Fruit fly (Drosophila melanogaster) whole organism, wandering third instar larva: ENCODE data around the gene Scamp.

Experiments
- Abd-B ChIP-seq: fragments of >200 bp; optimal IDR thresholded peaks from 2 replicates; lab custom pipeline; 2017; ENCODE audit warnings: missing biosample characterization, missing genetic modification characterization
- CG32264 ChIP-seq: fragments of 200-800 bp; sonication (Bioruptor generic); optimal IDR thresholded peaks from 2 replicates; lab custom pipeline; 2016; ENCODE audit warnings: missing biosample characterization, missing genetic modification characterization
- CG9705 ChIP-seq: fragments of 200-800 bp; sonication (Bioruptor generic); optimal IDR thresholded peaks from 2 replicates; lab custom pipeline; 2018; ENCODE audit warnings: missing biosample characterization, mild to moderate bottlenecking, missing genetic modification characterization
- CrebA ChIP-seq: fragments of 200-800 bp; sonication (Bioruptor generic); optimal IDR thresholded peaks from 2 replicates; lab custom pipeline; 2016; ENCODE audit warnings: missing biosample characterization, mild to moderate bottlenecking, missing genetic modification characterization, borderline replicate concordance
- Dfd ChIP-seq: fragments of >200 bp; optimal IDR thresholded peaks from 2 replicates; lab custom pipeline; 2017; ENCODE audit warnings: missing biosample characterization, missing genetic modification characterization
- Dif ChIP-seq: fragments of 200-275, 200-300 bp; sonication (Bioruptor generic); optimal IDR thresholded peaks from 2 replicates; lab custom pipeline; 2018; ENCODE audit warnings: missing biosample characterization, missing genetic modification characterization; ENCODE audit not compliant: partially characterized antibody
- GATAd ChIP-seq: sonication (Bioruptor generic); optimal IDR thresholded peaks from 2 replicates; lab custom pipeline; 2016; ENCODE audit warnings: missing biosample characterization, missing genetic modification characterization
- HLH106 ChIP-seq: fragments of 200-800 bp; optimal IDR thresholded peaks from 3 replicates; lab custom pipeline; 2019; ENCODE audit warnings: missing biosample characterization, mild to moderate bottlenecking, missing genetic modification characterization, moderate library complexity
- Hnf4 ChIP-seq: fragments of 200-800 bp; sonication (Bioruptor generic); optimal IDR thresholded peaks from 2 replicates; lab custom pipeline; 2016; ENCODE audit warnings: missing biosample characterization, mild to moderate bottlenecking, missing genetic modification characterization
- Hr78 ChIP-seq: fragments of >200 bp; optimal IDR thresholded peaks from 2 replicates; lab custom pipeline; 2017; ENCODE audit warnings: missing biosample characterization, missing genetic modification characterization
- Hr83 ChIP-seq: fragments of 200-300 bp; sonication (Bioruptor generic); optimal IDR thresholded peaks from 2 replicates; lab custom pipeline; 2016; ENCODE audit warnings: missing biosample characterization, mild to moderate bottlenecking, missing genetic modification characterization, moderate library complexity; ENCODE audit not compliant: poor library complexity, severe bottlenecking
- Jra ChIP-seq: sonication (Bioruptor generic); optimal IDR thresholded peaks from 2 replicates; lab custom pipeline; 2016; ENCODE audit warnings: missing biosample characterization, missing genetic modification characterization
- Mio ChIP-seq: sonication (Bioruptor generic); optimal IDR thresholded peaks from 2 replicates; lab custom pipeline; 2016; ENCODE audit warnings: missing biosample characterization, missing genetic modification characterization
- Myc ChIP-seq: fragments of >200 bp; optimal IDR thresholded peaks from 2 replicates; lab custom pipeline; 2017
- N ChIP-seq: fragments of >200 bp; optimal IDR thresholded peaks from 2 replicates; lab custom pipeline; 2018; ENCODE audit warnings: missing biosample characterization, missing external identifiers, missing genetic modification characterization
- OdsH ChIP-seq: fragments of 200-800 bp; sonication (Bioruptor generic); optimal IDR thresholded peaks from 2 replicates; lab custom pipeline; 2016; ENCODE audit warnings: missing biosample characterization, mild to moderate bottlenecking, missing genetic modification characterization
- Rel ChIP-seq, 2 experiments: fragments of 200-800 bp; sonication (Bioruptor generic) in 1 of 2; optimal IDR thresholded peaks; 2 replicates in 1 of 2; 3 replicates in 1 of 2; lab custom pipeline; 2016 to 2019; ENCODE audit warnings: mild to moderate bottlenecking in 2 of 2, missing biosample characterization in 2 of 2, missing genetic modification characterization in 2 of 2, moderate library complexity in 1 of 2
- Sp1 ChIP-seq: fragments of 200-800 bp; sonication (Bioruptor generic); optimal IDR thresholded peaks from 3 replicates; lab custom pipeline; 2019; ENCODE audit warnings: missing biosample characterization, mild to moderate bottlenecking, missing genetic modification characterization, moderate library complexity
- Vsx2 ChIP-seq: fragments of 200-300, 225-300 bp; sonication (Bioruptor generic); optimal IDR thresholded peaks from 2 replicates; lab custom pipeline; 2018; ENCODE audit warnings: missing biosample characterization, missing genetic modification characterization; ENCODE audit not compliant: partially characterized antibody
- br ChIP-seq: fragments of 200-800 bp; sonication (Bioruptor generic); optimal IDR thresholded peaks from 2 replicates; lab custom pipeline; 2016; ENCODE audit warnings: missing biosample characterization, missing genetic modification characterization
- brk ChIP-seq: fragments of 200-800 bp; sonication (Bioruptor generic); optimal IDR thresholded peaks from 2 replicates; lab custom pipeline; 2016; ENCODE audit warnings: missing biosample characterization, mild to moderate bottlenecking, missing genetic modification characterization
- dl ChIP-seq, 2 experiments: fragments of 175-275, 200-275 bp in 1 of 2; fragments of 200-275 bp in 1 of 2; sonication (Bioruptor generic); optimal IDR thresholded peaks; lab custom pipeline; 2018; ENCODE audit warnings: mild to moderate bottlenecking in 2 of 2, missing biosample characterization in 2 of 2, missing genetic modification characterization in 2 of 2, moderate library complexity in 2 of 2; ENCODE audit not compliant: partially characterized antibody in 2 of 2, insufficient read depth in 1 of 2
- dmrt93B ChIP-seq: fragments of 200-800 bp; sonication (Bioruptor generic); optimal IDR thresholded peaks from 2 replicates; lab custom pipeline; 2018; ENCODE audit warnings: missing biosample characterization, mild to moderate bottlenecking, missing genetic modification characterization
- dsf ChIP-seq: sonication (Bioruptor generic); optimal IDR thresholded peaks from 2 replicates; lab custom pipeline; 2016; ENCODE audit warnings: missing biosample characterization, missing genetic modification characterization, borderline replicate concordance
- ey ChIP-seq: fragments of 200-800 bp; sonication (Bioruptor generic); optimal IDR thresholded peaks from 2 replicates; lab custom pipeline; 2016; ENCODE audit warnings: missing biosample characterization, missing genetic modification characterization
- foxo ChIP-seq, 2 experiments: fragments of 200-800 bp; sonication (Bioruptor generic); optimal IDR thresholded peaks; 2 replicates in 1 of 2; 3 replicates in 1 of 2; lab custom pipeline; 2016 to 2017; ENCODE audit warnings: missing biosample characterization in 2 of 2, missing genetic modification characterization in 2 of 2
- fru ChIP-seq: fragments of 200-800 bp; sonication (Bioruptor generic); optimal IDR thresholded peaks from 3 replicates; lab custom pipeline; 2016; ENCODE audit warnings: missing biosample characterization, mild to moderate bottlenecking, missing genetic modification characterization
- h ChIP-seq: fragments of 200-800 bp; sonication (Bioruptor generic); optimal IDR thresholded peaks from 3 replicates; lab custom pipeline; 2016; ENCODE audit warnings: missing biosample characterization, mild to moderate bottlenecking, missing genetic modification characterization
- jim ChIP-seq: fragments of 175-275, 200-325 bp; sonication (Bioruptor generic); optimal IDR thresholded peaks from 2 replicates; lab custom pipeline; 2016; ENCODE audit warnings: missing biosample characterization, mild to moderate bottlenecking, missing genetic modification characterization
- lola ChIP-seq: fragments of >200 bp; optimal IDR thresholded peaks from 2 replicates; lab custom pipeline; 2017; ENCODE audit warnings: missing biosample characterization, missing genetic modification characterization
- pan ChIP-seq: fragments of >200 bp; optimal IDR thresholded peaks from 2 replicates; lab custom pipeline; 2017
- psq ChIP-seq: fragments of 200-800 bp; sonication (Bioruptor generic); optimal IDR thresholded peaks from 3 replicates; lab custom pipeline; 2017; ENCODE audit warnings: missing biosample characterization, mild to moderate bottlenecking, missing genetic modification characterization, moderate library complexity
- rgr ChIP-seq: fragments of 200-800 bp; sonication (Bioruptor generic); optimal IDR thresholded peaks from 3 replicates; lab custom pipeline; 2016; ENCODE audit warnings: missing biosample characterization, mild to moderate bottlenecking, missing genetic modification characterization
- sage ChIP-seq: fragments of 200-800 bp; sonication (Bioruptor generic); optimal IDR thresholded peaks from 2 replicates; lab custom pipeline; 2016; ENCODE audit warnings: missing biosample characterization, mild to moderate bottlenecking, missing genetic modification characterization
- sv ChIP-seq: fragments of 200-800 bp; sonication (Bioruptor generic); optimal IDR thresholded peaks from 3 replicates; lab custom pipeline; 2016; ENCODE audit warnings: missing biosample characterization, missing genetic modification characterization
- tai ChIP-seq: sonication (Bioruptor generic); optimal IDR thresholded peaks from 2 replicates; lab custom pipeline; 2016; ENCODE audit warnings: missing biosample characterization, missing genetic modification characterization
- usp ChIP-seq: fragments of >200 bp; optimal IDR thresholded peaks from 2 replicates; lab custom pipeline; 2017; ENCODE audit warnings: missing biosample characterization, missing genetic modification characterization
- woc ChIP-seq: sonication (Bioruptor generic); optimal IDR thresholded peaks from 2 replicates; lab custom pipeline; 2016; ENCODE audit warnings: missing biosample characterization, mild to moderate bottlenecking, missing genetic modification characterization

Gene Scamp

DNA sequence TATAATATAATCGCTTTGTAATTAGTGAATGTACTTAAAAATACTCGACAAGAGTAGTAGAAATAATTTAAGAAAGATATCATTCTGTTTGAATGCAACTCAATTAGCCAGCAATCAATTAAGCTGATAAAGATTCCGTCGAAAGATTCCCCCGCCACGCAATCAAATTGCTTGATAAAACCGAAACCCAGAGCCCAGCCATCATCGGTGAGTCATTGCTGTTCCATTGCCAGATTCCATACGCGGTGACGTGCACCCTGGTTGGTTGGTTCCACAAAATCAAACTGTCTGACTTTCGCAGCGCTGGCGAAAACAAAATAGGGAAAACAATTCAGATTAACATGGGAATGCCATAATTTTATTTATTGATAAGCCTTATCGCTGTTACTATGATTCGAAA, 14.8 kb upstream of the Scamp start:
- TF ChIP-seq Rel (GFP tag; optimal IDR thresholded peaks at IDR 0.05; lab: Kevin White, UChicago): no peak
- peak; percentile 87 for TF ChIP-seq Rel (tag; optimal IDR thresholded peaks at IDR 0.05; lab: Kevin White, UChicago)
- TF ChIP-seq CG9705: no peak
- TF ChIP-seq CrebA (GFP tag; lab: Kevin White, UChicago): no peak

DNA sequence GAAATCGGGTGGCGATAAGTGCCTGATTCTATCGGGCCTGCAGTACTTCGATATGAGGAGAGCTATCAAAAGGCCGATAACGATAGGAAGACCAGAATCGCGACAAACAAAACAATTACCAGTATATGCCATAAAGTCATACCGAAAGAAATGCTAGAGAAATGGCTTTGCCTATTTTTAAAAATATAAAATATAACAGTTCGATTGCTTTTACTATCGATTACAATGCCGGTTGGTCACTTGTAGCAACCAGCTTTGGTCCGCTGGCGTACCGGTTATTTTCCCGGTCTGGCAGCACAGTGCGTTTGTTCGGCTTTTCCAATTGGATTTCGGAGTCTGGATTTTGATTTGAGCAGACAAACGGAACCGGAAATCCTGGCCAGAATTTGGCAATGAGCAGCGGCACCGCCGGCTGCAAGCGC, 12.8 kb upstream of the Scamp start, which contains the start of the genes shtd, CG6294 and CG6299:
TSS of gene shtd (minus strand) at position 6 of the 422 bp plus-strand sequence.
TSS of gene CG6294 (plus strand) at position 287 of the 422 bp plus-strand sequence.
TSS of gene CG6299 (plus strand) at position 287 of the 422 bp plus-strand sequence.
- TF ChIP-seq Hr83: no peak
- peak; percentile 87 for TF ChIP-seq Vsx2 (GFP tag; lab: Kevin White, UChicago)
- TF ChIP-seq ey: no peak
- peak; percentile 12 for TF ChIP-seq sv
- no peak for TF ChIP-seq woc (GFP tag; lab: Kevin White, UChicago)
- TF ChIP-seq Dfd: no peak
- no peak for TF ChIP-seq CG9705
- no peak for TF ChIP-seq Abd-B (GFP tag; lab: Kevin White, UChicago)
- TF ChIP-seq Myc (lab: Kevin White, UChicago): peak; percentile 71
- peak; percentile 67 for TF ChIP-seq Dif (GFP tag; lab: Kevin White, UChicago)
- TF ChIP-seq Hr78 (GFP tag; lab: Kevin White, UChicago): no peak
- TF ChIP-seq rgr (GFP tag; lab: Kevin White, UChicago): no peak

DNA sequence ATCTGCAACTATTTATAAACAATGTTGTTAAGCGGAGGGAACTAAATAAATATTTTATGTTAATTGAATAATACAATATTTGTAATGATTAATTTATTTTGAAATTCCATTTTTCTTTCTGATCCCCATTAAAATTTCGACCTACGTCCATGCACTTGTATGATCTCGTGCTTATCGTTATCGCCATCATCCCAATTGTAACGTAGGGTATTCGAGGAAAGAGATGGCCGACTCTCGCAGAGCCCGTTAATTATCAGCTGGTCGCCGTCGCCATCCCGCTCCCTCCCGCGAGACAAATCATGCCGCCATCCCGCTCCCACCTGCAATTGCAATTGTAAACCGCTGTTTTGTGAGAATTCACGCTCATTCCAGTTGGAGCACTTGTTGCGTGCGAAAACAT, 3.4 kb upstream of the Scamp start, which contains the start of gene CG11655:
TSS of gene CG11655 (plus strand) at position 351 of the 400 bp plus-strand sequence.
- TF ChIP-seq GATAd (GFP tag; lab: Kevin White, UChicago) (no peak), Hr78 (GFP tag; lab: Kevin White, UChicago) (no peak), pan (lab: Kevin White, UChicago) (no peak), Abd-B (GFP tag; lab: Kevin White, UChicago) (no peak), Myc (lab: Kevin White, UChicago) (peak; percentile 3), psq (GFP tag; lab: Kevin White, UChicago) (peak; percentile 45), h (GFP tag; lab: Kevin White, UChicago) (peak; percentile 59), Sp1 (GFP tag; lab: Kevin White, UChicago) (peak; percentile 44), usp (GFP tag; lab: Kevin White, UChicago) (no peak), ey (peak; percentile 21), Rel (GFP tag; optimal IDR thresholded peaks at IDR 0.05; lab: Kevin White, UChicago) (no peak), Rel (tag; optimal IDR thresholded peaks at IDR 0.05; lab: Kevin White, UChicago) (peak; percentile 48), CrebA (GFP tag; lab: Kevin White, UChicago) (no peak), rgr (GFP tag; lab: Kevin White, UChicago) (peak; percentile 57), sage (no peak), Hr83 (no peak), foxo (GFP tag; optimal IDR thresholded peaks at IDR 0.05; lab: Kevin White, UChicago) (peak in 1 of 2 experiments; percentile 68), Dfd (no peak), CG32264 (GFP tag; lab: Kevin White, UChicago) (no peak), Mio (GFP tag; lab: Kevin White, UChicago) (no peak), dsf (no peak), HLH106 (tag; lab: Kevin White, UChicago) (peak; percentile 54), jim (GFP tag; lab: Kevin White, UChicago) (no peak), tai (GFP tag; lab: Kevin White, UChicago) (no peak), lola (GFP tag; lab: Kevin White, UChicago) (no peak), br (GFP tag; lab: Kevin White, UChicago) (no peak), CG9705 (peak; percentile 6), dmrt93B (GFP tag; lab: Kevin White, UChicago) (no peak), Vsx2 (GFP tag; lab: Kevin White, UChicago) (no peak), brk (no peak), OdsH (GFP tag; lab: Kevin White, UChicago) (peak; percentile 43), sv (no peak), dl (GFP tag; optimal IDR thresholded peaks at IDR 0.05; lab: Kevin White, UChicago; ENCODE audit: insufficient read depth in 1 of 2, partially characterized antibody in 2 of 2) (no peak), woc (GFP tag; lab: Kevin White, UChicago) (no peak), Hnf4 (GFP tag; lab: Kevin White, UChicago) (no peak), fru (GFP tag; lab: Kevin White, UChicago) (peak; percentile 53), Dif (GFP tag; lab: Kevin White, UChicago) (no peak), Jra (no peak), N (GFP tag; lab: Kevin White, UChicago) (no peak)
